Worm (Caenorhabditis elegans): Measurements from ENCODE around the gene F13H8.1.

DNA sequence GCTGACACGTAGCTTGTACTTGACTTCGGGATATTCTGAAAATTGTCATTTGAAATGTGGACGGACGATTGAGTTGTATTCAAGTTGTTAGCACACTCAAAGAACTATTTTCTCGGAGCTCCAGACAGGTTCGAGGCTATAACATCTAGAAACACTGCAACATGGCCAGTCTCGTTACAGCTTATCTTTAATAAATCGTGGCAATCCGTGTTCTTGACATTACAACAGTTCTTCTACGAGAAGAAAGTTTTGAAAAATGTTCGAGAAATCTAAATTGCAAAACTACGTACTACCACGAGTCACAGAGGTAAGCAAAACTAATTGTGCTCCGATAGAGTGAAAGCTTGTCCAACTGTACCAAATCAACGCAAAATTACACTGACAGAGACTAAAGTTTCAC is 38.9 kb downstream of the F13H8.1 start:
- TF ChIP-seq him-1 (tag; optimal IDR thresholded peaks at IDR 0.05) (no peak), dao-5 (tag; optimal IDR thresholded peaks at IDR 0.05) (no peak)
